Fruit fly (Drosophila melanogaster) whole organism, prepupa: ENCODE data around the gene Rab9Fa.

Experiments used
- Blimp-1 ChIP-seq: fragments of 200-800 bp; sonication (Bioruptor generic); optimal IDR thresholded peaks from 3 replicates; lab custom pipeline; 2017; ENCODE audit warnings: missing biosample characterization, missing genetic modification characterization, mild to moderate bottlenecking, moderate library complexity, missing genetic modification reagents
- CG11294 ChIP-seq: fragments of 200-800 bp; sonication (Bioruptor generic); IDR thresholded peaks from 2 replicates; pipeline ENCODE4 v1.3.6; 2022; ENCODE audit warnings: missing biosample characterization, missing genetic modification characterization
- CG1621 ChIP-seq: fragments of 200-800 bp; sonication (Bioruptor generic); optimal IDR thresholded peaks from 3 replicates; lab custom pipeline; 2018; ENCODE audit warnings: missing biosample characterization, mild to moderate bottlenecking, missing genetic modification characterization
- CG3032 ChIP-seq: fragments of 200-800 bp; optimal IDR thresholded peaks from 2 replicates; lab custom pipeline; 2019; ENCODE audit warnings: missing biosample characterization, mild to moderate bottlenecking, missing genetic modification characterization, moderate library complexity
- CG31627 ChIP-seq: fragments of 200-800 bp; sonication (Bioruptor generic); optimal IDR thresholded peaks from 3 replicates; lab custom pipeline; 2016; ENCODE audit warnings: missing biosample characterization, missing genetic modification characterization
- CG32006 ChIP-seq: fragments of 200-800 bp; sonication (Bioruptor generic); optimal IDR thresholded peaks from 3 replicates; lab custom pipeline; 2017; ENCODE audit warnings: missing biosample characterization, mild to moderate bottlenecking, missing genetic modification characterization
- CG34406 ChIP-seq: fragments of 200-800 bp; sonication (Bioruptor generic); optimal IDR thresholded peaks from 3 replicates; lab custom pipeline; 2016; ENCODE audit warnings: missing biosample characterization, missing genetic modification characterization
- CG4318 ChIP-seq: fragments of 200-800 bp; sonication (Bioruptor generic); optimal IDR thresholded peaks from 3 replicates; lab custom pipeline; 2017; ENCODE audit warnings: missing biosample characterization, mild to moderate bottlenecking, missing genetic modification characterization
- CG6163 ChIP-seq: fragments of 200-800 bp; sonication (Bioruptor generic); IDR thresholded peaks from 3 replicates; pipeline ENCODE4 v1.3.6; 2022; ENCODE audit warnings: missing biosample characterization, missing genetic modification characterization
- CG6792 ChIP-seq: fragments of 200-800 bp; sonication (Bioruptor generic); optimal IDR thresholded peaks from 3 replicates; lab custom pipeline; 2016; ENCODE audit warnings: missing biosample characterization, missing genetic modification characterization
- CG6808 ChIP-seq: fragments of 200-800 bp; sonication (Bioruptor generic); optimal IDR thresholded peaks from 3 replicates; lab custom pipeline; 2017; ENCODE audit warnings: missing biosample characterization, missing genetic modification characterization, mild to moderate bottlenecking, moderate library complexity, missing genetic modification reagents
- CG6854 ChIP-seq: fragments of 200-800 bp; sonication (Bioruptor generic); optimal IDR thresholded peaks from 2 replicates; lab custom pipeline; 2017; ENCODE audit warnings: missing biosample characterization, mild to moderate bottlenecking, missing genetic modification characterization
- CG7368 ChIP-seq: fragments of 200-800 bp; sonication (Bioruptor generic); optimal IDR thresholded peaks from 3 replicates; lab custom pipeline; 2016; ENCODE audit warnings: missing biosample characterization, missing genetic modification characterization
- CG8319 ChIP-seq: fragments of 200-800 bp; sonication (Bioruptor generic); optimal IDR thresholded peaks from 3 replicates; lab custom pipeline; 2016; ENCODE audit warnings: missing biosample characterization, missing genetic modification characterization
- Eip75B ChIP-seq: fragments of 200-800 bp; sonication (Bioruptor generic); optimal IDR thresholded peaks from 3 replicates; lab custom pipeline; 2016; ENCODE audit warnings: missing biosample characterization, missing genetic modification characterization
- Eip78C ChIP-seq: fragments of 200-800 bp; sonication (Bioruptor generic); peaks from one replicate; lab custom pipeline; 2016; ENCODE audit warnings: missing biosample characterization, missing genetic modification characterization
- Eip93F ChIP-seq: fragments of 200-800 bp; sonication (Bioruptor generic); optimal IDR thresholded peaks from 2 replicates; lab custom pipeline; 2016; ENCODE audit warnings: missing biosample characterization, mild to moderate bottlenecking, missing genetic modification characterization
- Ets21C ChIP-seq: fragments of 200-800 bp; sonication (Bioruptor generic); optimal IDR thresholded peaks from 3 replicates; lab custom pipeline; 2016; ENCODE audit warnings: missing biosample characterization, missing genetic modification characterization
- Ets96B ChIP-seq: fragments of 200-800 bp; optimal IDR thresholded peaks from 2 replicates; lab custom pipeline; 2019; ENCODE audit warnings: missing biosample characterization, mild to moderate bottlenecking, missing genetic modification characterization, moderate library complexity
- Gug ChIP-seq: fragments of 200-800 bp; sonication (Bioruptor generic); IDR thresholded peaks from 2 replicates; pipeline ENCODE4 v1.3.6; 2022; ENCODE audit warnings: missing biosample characterization, missing genetic modification characterization
- Hr39 ChIP-seq: fragments of 200-800 bp; sonication (Bioruptor generic); optimal IDR thresholded peaks from 2 replicates; lab custom pipeline; 2016; ENCODE audit warnings: missing biosample characterization, missing genetic modification characterization
- Hr4 ChIP-seq: fragments of 200-800 bp; sonication (Bioruptor generic); optimal IDR thresholded peaks from 3 replicates; lab custom pipeline; 2016; ENCODE audit warnings: missing biosample characterization, missing genetic modification characterization
- Met ChIP-seq: fragments of 200-800 bp; sonication (Bioruptor generic); optimal IDR thresholded peaks from 3 replicates; lab custom pipeline; 2016; ENCODE audit warnings: missing biosample characterization, missing genetic modification characterization
- OdsH ChIP-seq: fragments of 200-800 bp; sonication (Bioruptor generic); optimal IDR thresholded peaks from 3 replicates; lab custom pipeline; 2016; ENCODE audit warnings: missing biosample characterization, missing genetic modification characterization
- Sox14 ChIP-seq: fragments of 200-800 bp; sonication (Bioruptor generic); optimal IDR thresholded peaks from 3 replicates; lab custom pipeline; 2016; ENCODE audit warnings: missing biosample characterization, missing genetic modification characterization
- acj6 ChIP-seq: fragments of 200-800 bp; sonication (Bioruptor generic); optimal IDR thresholded peaks from 3 replicates; lab custom pipeline; 2016; ENCODE audit warnings: missing biosample characterization, missing genetic modification characterization
- cyc ChIP-seq: fragments of 200-800 bp; sonication (Bioruptor generic); optimal IDR thresholded peaks from 3 replicates; lab custom pipeline; 2016; ENCODE audit warnings: missing biosample characterization, missing genetic modification characterization
- dac ChIP-seq: fragments of 200-800 bp; sonication (Bioruptor generic); optimal IDR thresholded peaks from 2 replicates; lab custom pipeline; 2017; ENCODE audit warnings: missing biosample characterization, mild to moderate bottlenecking, missing genetic modification characterization
- eg ChIP-seq: fragments of 200-800 bp; sonication (Bioruptor generic); IDR thresholded peaks from 3 replicates; pipeline ENCODE4 v1.3.6; 2022; ENCODE audit warnings: missing biosample characterization, missing genetic modification characterization
- esn ChIP-seq: fragments of 200-800 bp; sonication (Bioruptor generic); optimal IDR thresholded peaks from 2 replicates; lab custom pipeline; 2016; ENCODE audit warnings: missing biosample characterization, mild to moderate bottlenecking, missing genetic modification characterization, moderate library complexity
- fd59A ChIP-seq: fragments of 200-800 bp; sonication (Bioruptor generic); optimal IDR thresholded peaks from 2 replicates; lab custom pipeline; 2017; ENCODE audit warnings: missing biosample characterization, mild to moderate bottlenecking, missing genetic modification characterization, missing genetic modification reagents
- fkh ChIP-seq: fragments of 200-800 bp; sonication (Bioruptor generic); optimal IDR thresholded peaks from 3 replicates; lab custom pipeline; 2017; ENCODE audit warnings: missing biosample characterization, mild to moderate bottlenecking, missing genetic modification characterization, moderate library complexity
- lz ChIP-seq: fragments of 200-800 bp; sonication (Bioruptor generic); optimal IDR thresholded peaks from 3 replicates; lab custom pipeline; 2016; ENCODE audit warnings: missing biosample characterization, missing genetic modification characterization
- pdm3 ChIP-seq: fragments of 200-800 bp; sonication (Bioruptor generic); optimal IDR thresholded peaks from 3 replicates; lab custom pipeline; 2016; ENCODE audit warnings: missing biosample characterization, missing genetic modification characterization
- salr ChIP-seq, 2 experiments: fragments of 200-800 bp; sonication (Bioruptor generic); optimal IDR thresholded peaks; 3 replicates each; lab custom pipeline; 2016 to 2018; ENCODE audit warnings: missing biosample characterization in 2 of 2, missing genetic modification characterization in 2 of 2, mild to moderate bottlenecking in 1 of 2
- spab ChIP-seq: fragments of 200-800 bp; sonication (Bioruptor generic); optimal IDR thresholded peaks from 2 replicates; lab custom pipeline; 2017; ENCODE audit warnings: missing biosample characterization, mild to moderate bottlenecking, missing genetic modification characterization, missing genetic modification reagents
- svp ChIP-seq: fragments of 200-800 bp; sonication (Bioruptor generic); peaks from one replicate; lab custom pipeline; 2016; ENCODE audit warnings: missing biosample characterization, missing genetic modification characterization
- topi ChIP-seq: fragments of 200-800 bp; sonication (Bioruptor generic); optimal IDR thresholded peaks from 3 replicates; lab custom pipeline; 2016; ENCODE audit warnings: missing biosample characterization, missing genetic modification characterization
- vri ChIP-seq: fragments of 200-800 bp; sonication (Bioruptor generic); optimal IDR thresholded peaks from 3 replicates; lab custom pipeline; 2016; ENCODE audit warnings: missing biosample characterization, mild to moderate bottlenecking, missing genetic modification characterization

Gene Rab9Fa

DNA sequence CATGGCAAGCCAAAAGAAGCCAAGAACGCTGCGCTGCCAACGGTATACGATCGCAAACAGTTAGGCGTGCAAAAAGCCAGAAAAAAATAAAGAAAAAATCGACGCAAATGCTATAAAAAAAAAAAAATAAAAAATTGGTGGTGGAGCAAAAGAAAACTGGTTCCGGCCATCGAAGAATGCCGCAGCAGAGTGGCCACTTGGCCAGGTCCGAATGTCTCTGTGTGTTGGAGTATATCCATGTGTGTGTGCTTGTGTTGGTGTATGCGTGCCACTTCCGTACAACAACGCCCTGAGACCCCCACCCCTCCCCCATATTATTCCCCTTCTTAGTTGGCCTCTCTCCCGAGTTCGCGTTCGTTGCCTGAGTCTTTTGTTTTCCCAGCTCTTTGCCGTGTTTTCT, 18.5 kb downstream of the Rab9Fa start (continued):
- TF ChIP-seq Eip75B (GFP tag; lab: Kevin White, UChicago) (no peak), CG32006 (no peak), Blimp-1 (GFP tag; lab: Kevin White, UChicago) (peak; percentile 32), CG3032 (tag; lab: Kevin White, UChicago) (no peak), eg (peak; percentile 63; the same call in 2 of the 3 replicates), pdm3 (no peak), OdsH (GFP tag; lab: Kevin White, UChicago) (no peak), Hr4 (GFP tag; lab: Kevin White, UChicago) (no peak), CG34406 (no peak), CG6854 (GFP tag; lab: Kevin White, UChicago) (peak; percentile 83), Sox14 (no peak), fd59A (GFP tag; lab: Kevin White, UChicago) (no peak), Hr39 (GFP tag; lab: Kevin White, UChicago) (no peak), dac (GFP tag; lab: Kevin White, UChicago) (no peak), Ets21C (GFP tag; lab: Kevin White, UChicago) (no peak)

DNA sequence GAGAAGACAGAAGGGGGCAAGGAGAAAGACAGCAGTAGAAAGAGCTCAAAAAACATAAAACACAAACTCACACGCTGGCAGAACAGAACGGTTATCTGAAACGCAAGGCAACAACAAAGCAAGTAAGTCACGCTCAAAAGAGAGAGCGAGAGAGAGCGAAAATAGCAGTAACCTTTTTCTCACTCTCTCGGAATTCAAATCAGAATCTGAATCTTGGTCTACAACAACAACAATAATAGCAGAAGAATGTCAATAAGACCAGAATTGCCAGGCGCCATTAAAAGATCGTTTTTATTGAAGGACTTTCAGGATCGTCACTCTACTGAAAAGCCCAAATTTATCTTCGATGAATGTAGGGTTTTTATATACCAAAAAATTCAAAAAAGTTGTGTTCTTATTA, 19.6 kb downstream of the Rab9Fa start:
- TF ChIP-seq spab (no peak), Gug (no peak), acj6 (no peak), Eip93F (GFP tag; lab: Kevin White, UChicago) (no peak), vri (no peak), OdsH (GFP tag; lab: Kevin White, UChicago) (no peak), eg (no peak), Ets21C (GFP tag; lab: Kevin White, UChicago) (no peak), CG6854 (GFP tag; lab: Kevin White, UChicago) (no peak), CG32006 (no peak), CG8319 (no peak), svp (GFP tag; lab: Kevin White, UChicago) (no peak), lz (no peak), CG31627 (GFP tag; lab: Kevin White, UChicago) (no peak), CG7368 (GFP tag; lab: Kevin White, UChicago) (no peak), cyc (no peak), Blimp-1 (GFP tag; lab: Kevin White, UChicago) (no peak), topi (GFP tag; lab: Kevin White, UChicago) (no peak)

DNA sequence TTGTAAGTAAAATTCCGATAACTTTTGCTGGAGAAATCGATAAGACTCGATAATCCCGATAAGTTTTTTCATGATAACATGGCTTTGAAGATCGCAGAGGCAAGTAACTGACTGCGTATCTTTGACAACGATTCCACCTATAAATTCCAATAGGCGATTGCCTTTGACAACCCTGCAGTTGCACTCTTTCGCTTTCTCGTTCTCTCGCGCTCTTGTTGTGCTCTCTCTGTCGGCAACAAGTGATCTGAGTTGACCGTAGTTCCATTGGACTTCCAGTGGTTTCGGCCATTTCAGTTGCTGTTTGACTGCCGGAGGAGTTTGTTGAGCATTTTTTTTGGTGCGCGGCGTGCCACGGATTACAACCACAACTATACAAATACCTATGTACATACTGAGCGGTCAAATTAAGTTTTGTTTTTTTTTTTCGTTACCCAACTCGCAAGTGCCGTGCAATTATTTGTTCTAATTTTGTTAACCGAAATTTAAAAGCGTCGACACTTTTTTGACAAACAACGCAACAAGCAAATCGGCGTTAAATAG, 20.2 kb downstream of the Rab9Fa start, which contains the start of gene Myo10A:
Gene Myo10A (plus strand): TSS at position 288 of the 540 bp plus-strand sequence.
- TF ChIP-seq svp (GFP tag; lab: Kevin White, UChicago) (peak; percentile 46), OdsH (GFP tag; lab: Kevin White, UChicago) (no peak), CG1621 (tag; lab: Kevin White, UChicago) (no peak), Eip93F (GFP tag; lab: Kevin White, UChicago) (no peak), CG6792 (GFP tag; lab: Kevin White, UChicago) (no peak), salr (GFP tag; optimal IDR thresholded peaks at IDR 0.05; lab: Kevin White, UChicago) (no peak), CG4318 (no peak), CG34406 (no peak), CG3032 (tag; lab: Kevin White, UChicago) (no peak), CG11294 (GFP tag; lab: Robert Waterston, UW) (no peak), fkh (GFP tag; lab: Kevin White, UChicago) (peak; percentile 35), CG6163 (GFP tag; lab: Robert Waterston, UW) (peak; percentile 50), CG6808 (GFP tag; lab: Kevin White, UChicago) (no peak), Eip75B (GFP tag; lab: Kevin White, UChicago) (no peak), Ets96B (no peak), Met (GFP tag; lab: Kevin White, UChicago) (no peak), fd59A (GFP tag; lab: Kevin White, UChicago) (no peak), esn (no peak), CG8319 (no peak), CG6854 (GFP tag; lab: Kevin White, UChicago) (no peak), Blimp-1 (GFP tag; lab: Kevin White, UChicago) (no peak), Eip78C (GFP tag; lab: Kevin White, UChicago) (peak; percentile 63), CG32006 (no peak), pdm3 (no peak)
- TF ChIP-seq, all 60 proteins: peak for 4
